Fruit fly (Drosophila melanogaster): ENCODE data around the gene Nepl11.

Nepl11 gene

DNA sequence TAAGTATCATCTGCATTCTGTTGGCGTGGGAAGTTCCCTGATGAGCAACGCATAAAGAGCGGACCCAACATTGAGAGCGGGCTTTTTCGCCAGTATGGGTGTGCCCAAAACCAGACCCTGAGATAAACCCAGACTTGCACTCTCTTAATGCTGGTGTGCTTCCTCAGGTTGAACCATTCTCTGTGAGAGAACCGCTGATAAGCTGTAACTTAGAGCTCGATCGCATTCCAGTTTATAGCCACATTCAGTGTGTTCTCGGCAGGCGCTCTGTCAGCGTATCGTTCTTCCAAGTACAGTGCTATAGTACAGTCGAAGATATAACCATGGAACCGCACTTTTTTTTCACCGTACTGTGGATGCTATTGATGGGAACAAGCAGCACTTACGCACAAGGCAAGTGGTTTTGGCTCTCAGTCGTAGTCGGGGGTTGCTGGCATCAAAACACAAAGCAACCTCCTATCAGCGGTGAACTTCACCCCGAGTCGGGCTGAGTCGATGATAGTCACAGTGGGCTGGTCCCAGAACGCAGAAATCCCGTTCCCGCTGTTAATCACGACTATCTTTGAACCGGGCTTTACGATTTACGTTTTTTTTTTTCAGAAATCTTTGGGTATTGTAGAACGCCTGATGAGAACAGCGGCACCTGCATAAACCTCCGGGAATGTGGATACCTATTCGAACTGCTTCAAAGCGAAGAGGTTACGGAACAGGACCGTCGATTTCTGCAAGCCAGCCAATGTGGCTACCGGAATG, 13.2 kb upstream of the Nepl11 start, which contains the start of gene MP1 (continued):
- TF ChIP-seq CG2199 (GFP tag; IDR thresholded peaks at IDR 0.05) (peak; percentile 59; the same call in 1 of the 3 replicates), gro (GFP tag; optimal IDR thresholded peaks at IDR 0.05) (no peak), sr (GFP tag; IDR thresholded peaks at IDR 0.05) (no peak), CG2678 (tag; optimal IDR thresholded peaks at IDR 0.05) (no peak), CG42726 (GFP tag; IDR thresholded peaks at IDR 0.05; ENCODE audit: partially characterized antibody) (no peak), fd3F (GFP tag; optimal IDR thresholded peaks at IDR 0.05) (no peak), NfI (GFP tag; optimal IDR thresholded peaks at IDR 0.05) (no peak), nerfin-1 (tag; optimal IDR thresholded peaks at IDR 0.05) (peak; percentile 8), esg (GFP tag; conservative IDR thresholded peaks at IDR 0.05) (no peak), Awh (GFP tag; IDR thresholded peaks at IDR 0.05) (no peak), NK7.1 (GFP tag; optimal IDR thresholded peaks at IDR 0.05) (no peak), Gug (GFP tag; IDR thresholded peaks at IDR 0.05) (no peak), CG18011 (GFP tag; optimal IDR thresholded peaks at IDR 0.05) (no peak), Hmr (GFP tag; optimal IDR thresholded peaks at IDR 0.05) (no peak), CG30431 (GFP tag; optimal IDR thresholded peaks at IDR 0.05) (no peak), Trl (optimal IDR thresholded peaks at IDR 0.05) (peak; percentile 65 to 69), Trl (GFP tag; optimal IDR thresholded peaks at IDR 0.05) (no peak), CG6272 (GFP tag; IDR thresholded peaks at IDR 0.05) (no peak), wek (GFP tag; optimal IDR thresholded peaks at IDR 0.05) (no peak), pita (GFP tag; optimal IDR thresholded peaks at IDR 0.05) (no peak), CG11695 (GFP tag; IDR thresholded peaks at IDR 0.05) (0 out of 3 replicates have a peak, but pooled peaks have one; percentile 12), CG6813 (GFP tag; optimal IDR thresholded peaks at IDR 0.05) (no peak), lbe (GFP tag; optimal IDR thresholded peaks at IDR 0.05) (peak; percentile 36), CG15073 (GFP tag; optimal IDR thresholded peaks at IDR 0.05) (no peak), eyg (GFP tag; optimal IDR thresholded peaks at IDR 0.05) (no peak), ato (GFP tag; IDR thresholded peaks at IDR 0.05; ENCODE audit: partially characterized antibody) (no peak), oc (tag; optimal IDR thresholded peaks at IDR 0.05) (no peak), CG31441 (GFP tag; IDR thresholded peaks at IDR 0.05) (no peak), Ssrp (tag; optimal IDR thresholded peaks at IDR 0.05) (no peak), Scr (GFP tag; IDR thresholded peaks at IDR 0.05; ENCODE audit: partially characterized antibody) (no peak; the same call in 1 of the 2 replicates), Rfx (GFP tag; IDR thresholded peaks at IDR 0.05) (no peak), ftz-f1 (GFP tag; optimal IDR thresholded peaks at IDR 0.05) (no peak), unc-4 (GFP tag; IDR thresholded peaks at IDR 0.05; ENCODE audit: partially characterized antibody) (no peak), Nf-YC (tag; optimal IDR thresholded peaks at IDR 0.05) (no peak), tgo (GFP tag; IDR thresholded peaks at IDR 0.05) (no peak), CG6683 (GFP tag; optimal IDR thresholded peaks at IDR 0.05) (no peak), Hr39 (optimal IDR thresholded peaks at IDR 0.05) (no peak), CG2889 (GFP tag; IDR thresholded peaks at IDR 0.05) (no peak), Dbx (GFP tag; IDR thresholded peaks at IDR 0.05) (no peak), CG3065 (GFP tag; optimal IDR thresholded peaks at IDR 0.05) (no peak), Dip2 (GFP tag; IDR thresholded peaks at IDR 0.05) (no peak), pros (GFP tag; optimal IDR thresholded peaks at IDR 0.05) (peak; percentile 47), exex (tag; optimal IDR thresholded peaks at IDR 0.05) (no peak), Atf6 (GFP tag; IDR thresholded peaks at IDR 0.05) (no peak), CG18599 (GFP tag; optimal IDR thresholded peaks at IDR 0.05) (no peak), CG15011 (GFP tag; optimal IDR thresholded peaks at IDR 0.05) (no peak), cwo (GFP tag; optimal IDR thresholded peaks at IDR 0.05) (no peak), CG1832 (GFP tag; optimal IDR thresholded peaks at IDR 0.05) (no peak), crol (GFP tag; IDR thresholded peaks at IDR 0.05) (no peak), pho (GFP tag; optimal IDR thresholded peaks at IDR 0.05) (no peak)

Data from whole organism, embryonic.